Fruit fly (Drosophila melanogaster): ENCODE results near the gene CG8852.

DNA sequence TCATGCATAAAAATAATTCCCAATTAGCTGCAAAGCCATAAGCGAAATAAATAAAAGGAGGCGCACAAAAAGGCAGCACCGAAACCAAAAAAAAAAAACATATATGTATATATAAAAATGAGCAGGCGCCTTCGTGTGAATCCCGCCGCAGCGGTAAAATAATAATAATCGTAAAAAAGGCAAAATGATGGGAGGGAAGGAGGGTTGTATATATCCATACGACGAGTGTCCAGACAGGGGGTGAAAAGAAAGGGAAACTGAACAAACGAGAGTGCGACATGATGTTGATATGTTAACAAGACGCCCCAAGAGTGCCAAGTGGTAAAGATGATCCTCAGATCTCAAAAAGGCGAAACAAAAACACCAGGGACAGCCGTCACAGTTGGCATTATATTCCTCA lies 39.6 kb downstream of the CG8852 start:
- TF ChIP-seq CTCF (GFP tag; optimal IDR thresholded peaks at IDR 0.05) (no peak), mirr (GFP tag; optimal IDR thresholded peaks at IDR 0.05) (no peak), CG15601 (tag; optimal IDR thresholded peaks at IDR 0.05) (no peak), ERR (GFP tag; optimal IDR thresholded peaks at IDR 0.05) (no peak)

All from whole organism, embryonic.